Worm (Caenorhabditis elegans) whole organism, L4/young adult: ENCODE measurements around the gene F46B3.14.

ENCODE experiments used
- W03F9.2 ChIP-seq: fragments of 150-350 bp; optimal IDR thresholded peaks from 2 replicates; lab custom pipeline; 2014; ENCODE audit warnings: missing biosample characterization, missing genetic modification characterization
- dao-5 ChIP-seq: sonication (generic microtip); optimal IDR thresholded peaks from 2 replicates; lab custom pipeline; 2016; ENCODE audit warnings: missing genotype, missing genetic modification characterization, moderate library complexity, missing compliant biosample characterization
- him-1 ChIP-seq: sonication (generic microtip); optimal IDR thresholded peaks from 2 replicates; lab custom pipeline; 2016; ENCODE audit warnings: missing genotype, missing genetic modification reagents, missing genetic modification characterization, missing compliant biosample characterization

ce11 chrV:20662474-20662873 is 31.3 kb upstream of the F46B3.14 start:
- TF ChIP-seq him-1 (tag; lab: Kevin White, UChicago): no peak
- TF ChIP-seq dao-5 (tag; lab: Kevin White, UChicago): no peak
- no peak for TF ChIP-seq W03F9.2 (tag; lab: Kevin White, UChicago)
